Worm (Caenorhabditis elegans) whole organism, early embryonic: ENCODE results near the gene aqp-10.

Source experiments
- B0310.2 ChIP-seq: sonication (generic microtip); optimal IDR thresholded peaks from 2 replicates; lab custom pipeline; 2016; ENCODE audit warnings: mild to moderate bottlenecking, missing genetic modification characterization, missing compliant biosample characterization
- F13C5.2 ChIP-seq: sonication (generic microtip); optimal IDR thresholded peaks from 2 replicates; lab custom pipeline; 2017; ENCODE audit warnings: mild to moderate bottlenecking, missing genetic modification characterization, inconsistent platforms, missing compliant biosample characterization
- aly-1 ChIP-seq: sonication (generic microtip); optimal IDR thresholded peaks from 2 replicates; lab custom pipeline; 2016; ENCODE audit warnings: missing genetic modification characterization, missing compliant biosample characterization
- ama-1 ChIP-seq: fragments of 150-350 bp; optimal IDR thresholded peaks from 2 replicates; lab custom pipeline; 2014
- ceh-13 ChIP-seq: fragments of 200-800 bp; sonication (Bioruptor generic); optimal IDR thresholded peaks from 2 replicates; lab custom pipeline; 2018; ENCODE audit warnings: mild to moderate bottlenecking, missing genetic modification characterization, missing compliant biosample characterization
- ceh-36 ChIP-seq: sonication (generic microtip); optimal IDR thresholded peaks from 2 replicates; lab custom pipeline; 2016; ENCODE audit warnings: missing genetic modification characterization, inconsistent platforms, missing compliant biosample characterization
- ets-7 ChIP-seq: sonication (generic microtip); optimal IDR thresholded peaks from 2 replicates; lab custom pipeline; 2016; ENCODE audit warnings: missing genotype, missing genetic modification characterization, missing compliant biosample characterization
- flt-1 ChIP-seq: fragments of 200-800 bp; sonication (Bioruptor generic); IDR thresholded peaks from 2 replicates; pipeline ENCODE4 v1.3.6; 2022; ENCODE audit warnings: missing genetic modification characterization, missing compliant biosample characterization
- hmbx-1 ChIP-seq: sonication (generic microtip); optimal IDR thresholded peaks from 2 replicates; lab custom pipeline; 2016; ENCODE audit warnings: mild to moderate bottlenecking, missing genetic modification characterization, missing compliant biosample characterization
- hmg-4 ChIP-seq: fragments of 200-800 bp; sonication (Bioruptor generic); optimal IDR thresholded peaks from 2 replicates; lab custom pipeline; 2018; ENCODE audit warnings: mild to moderate bottlenecking, missing genetic modification characterization, missing compliant biosample characterization
- hnd-1 ChIP-seq: sonication (generic microtip); optimal IDR thresholded peaks from 2 replicates; lab custom pipeline; 2016; ENCODE audit warnings: missing genetic modification characterization, missing compliant biosample characterization
- pes-1 ChIP-seq: fragments of 200-800 bp; sonication (Bioruptor generic); IDR thresholded peaks from 2 replicates; pipeline ENCODE4 v1.3.6; 2022; ENCODE audit warnings: missing genetic modification reagents, missing genetic modification characterization, missing compliant biosample characterization
- scrt-1 ChIP-seq: fragments of 200-800 bp; sonication (Bioruptor generic); IDR thresholded peaks from 2 replicates; pipeline ENCODE4 v1.3.6; 2022; ENCODE audit warnings: missing genetic modification characterization, missing compliant biosample characterization
- sea-1 ChIP-seq: fragments of 200-800 bp; sonication (Bioruptor generic); conservative IDR thresholded peaks from 2 replicates; pipeline ENCODE4 v1.3.6; 2022; ENCODE audit warnings: missing genetic modification characterization, missing compliant biosample characterization
- tbx-11 ChIP-seq: fragments of 200-800 bp; sonication (Bioruptor generic); IDR thresholded peaks from 2 replicates; pipeline ENCODE4 v1.3.6; 2022; ENCODE audit warnings: missing genetic modification characterization, missing compliant biosample characterization
- tbx-37 ChIP-seq: fragments of 200-800 bp; sonication (Bioruptor generic); conservative IDR thresholded peaks from 2 replicates; pipeline ENCODE4 v1.3.6; 2022; ENCODE audit warnings: missing genetic modification reagents, missing genetic modification characterization, missing compliant biosample characterization
- tra-4 ChIP-seq: sonication (generic microtip); optimal IDR thresholded peaks from 2 replicates; lab custom pipeline; 2017; ENCODE audit warnings: missing genetic modification characterization, missing compliant biosample characterization

The aqp-10 gene

ce11 chrII:9787395-9788152 lies 17.9 kb upstream of the aqp-10 start, which contains the start of gene cyp-13A2:
Gene cyp-13A2 (minus strand): TSS chrII:9787629.
- TF ChIP-seq scrt-1 = no peak

ce11 chrII:9786215-9786614 lies 16.6 kb upstream of the aqp-10 start:
- no peak for TF ChIP-seq B0310.2
- TF ChIP-seq tbx-11 (GFP tag; lab: Robert Waterston, UW) = no peak
- TF ChIP-seq ama-1 (lab: Kevin White, UChicago) = no peak
- TF ChIP-seq scrt-1 = no peak
- no peak for TF ChIP-seq hmbx-1 (tag; lab: Kevin White, UChicago)
- TF ChIP-seq pes-1 (GFP tag; lab: Robert Waterston, UW) = no peak
- no peak for TF ChIP-seq ets-7 (tag; lab: Kevin White, UChicago)
- TF ChIP-seq sea-1 (GFP tag; lab: Robert Waterston, UW) = no peak
- no peak for TF ChIP-seq F13C5.2 (tag; lab: Kevin White, UChicago)
- no peak for TF ChIP-seq flt-1 (GFP tag; lab: Robert Waterston, UW)
- TF ChIP-seq aly-1 = no peak
- no peak for TF ChIP-seq tbx-37 (GFP tag; lab: Robert Waterston, UW)
- no peak for TF ChIP-seq ceh-36 (tag; lab: Kevin White, UChicago)

ce11 chrII:9782337-9782736 lies 12.7 kb upstream of the aqp-10 start, which contains the start of gene T10B9.14:
Gene T10B9.14 (minus strand): TSS chrII:9782437.
- no peak for TF ChIP-seq sea-1 (GFP tag; lab: Robert Waterston, UW)
- TF ChIP-seq tbx-11 (GFP tag; lab: Robert Waterston, UW) = no peak
- TF ChIP-seq aly-1 = no peak
- no peak for TF ChIP-seq tra-4
- TF ChIP-seq hmbx-1 (tag; lab: Kevin White, UChicago) = no peak
- TF ChIP-seq hnd-1 (tag; lab: Kevin White, UChicago) = no peak
- no peak for TF ChIP-seq ceh-13 (GFP tag; lab: Kevin White, UChicago)
- no peak for TF ChIP-seq ets-7 (tag; lab: Kevin White, UChicago)
- TF ChIP-seq ceh-36 (tag; lab: Kevin White, UChicago) = no peak
- no peak for TF ChIP-seq B0310.2
- no peak for TF ChIP-seq scrt-1
- TF ChIP-seq flt-1 (GFP tag; lab: Robert Waterston, UW) = no peak
- no peak for TF ChIP-seq tbx-37 (GFP tag; lab: Robert Waterston, UW)
- TF ChIP-seq F13C5.2 (tag; lab: Kevin White, UChicago) = no peak
- no peak for TF ChIP-seq pes-1 (GFP tag; lab: Robert Waterston, UW)

- TF ChIP-seq ceh-13 (GFP tag; lab: Kevin White, UChicago) (no peak), tbx-11 (GFP tag; lab: Robert Waterston, UW) (no peak), F13C5.2 (tag; lab: Kevin White, UChicago) (no peak), hmg-4 (no peak), ama-1 (lab: Kevin White, UChicago) (no peak), ceh-36 (tag; lab: Kevin White, UChicago) (no peak), ets-7 (tag; lab: Kevin White, UChicago) (no peak), pes-1 (GFP tag; lab: Robert Waterston, UW) (no peak), hmbx-1 (tag; lab: Kevin White, UChicago) (no peak), flt-1 (GFP tag; lab: Robert Waterston, UW) (no peak), sea-1 (GFP tag; lab: Robert Waterston, UW) (no peak), hnd-1 (tag; lab: Kevin White, UChicago) (no peak), scrt-1 (no peak), tbx-37 (GFP tag; lab: Robert Waterston, UW) (no peak), aly-1 (no peak), tra-4 (no peak)
Measured at ce11 chrII:9781842-9782241, 12.2 kb upstream of the aqp-10 start, which contains the start of gene cyp-13A1. Gene cyp-13A1 (minus strand): TSS chrII:9781997.

- TF ChIP-seq hnd-1 (tag; lab: Kevin White, UChicago) (no peak), F13C5.2 (tag; lab: Kevin White, UChicago) (no peak), ceh-13 (GFP tag; lab: Kevin White, UChicago) (no peak), tbx-37 (GFP tag; lab: Robert Waterston, UW) (no peak), sea-1 (GFP tag; lab: Robert Waterston, UW) (no peak), aly-1 (no peak), ama-1 (lab: Kevin White, UChicago) (no peak), ceh-36 (tag; lab: Kevin White, UChicago) (no peak), flt-1 (GFP tag; lab: Robert Waterston, UW) (no peak), tra-4 (no peak), hmg-4 (no peak), scrt-1 (no peak), ets-7 (tag; lab: Kevin White, UChicago) (no peak), pes-1 (GFP tag; lab: Robert Waterston, UW) (no peak), B0310.2 (no peak), tbx-11 (GFP tag; lab: Robert Waterston, UW) (no peak), hmbx-1 (tag; lab: Kevin White, UChicago) (no peak)
Measured at ce11 chrII:9778495-9778894, 8.8 kb upstream of the aqp-10 start.

- no peak for TF ChIP-seq scrt-1
- TF ChIP-seq ceh-36 (tag; lab: Kevin White, UChicago) = no peak
Measured at ce11 chrII:9775790-9776189, 6.1 kb upstream of the aqp-10 start, which contains the start of gene T10B9.9. Gene T10B9.9 (minus strand): TSS chrII:9775890.

ce11 chrII:9774653-9775052 lies 5.0 kb upstream of the aqp-10 start:
- TF ChIP-seq hmbx-1 (tag; lab: Kevin White, UChicago) (peak; percentile 67), hnd-1 (tag; lab: Kevin White, UChicago) (peak; percentile 60), aly-1 (peak; percentile 87), sea-1 (GFP tag; lab: Robert Waterston, UW) (peak; percentile 92), flt-1 (GFP tag; lab: Robert Waterston, UW) (peak; percentile 87), ceh-36 (tag; lab: Kevin White, UChicago) (peak; percentile 68), tbx-37 (GFP tag; lab: Robert Waterston, UW) (peak; percentile 87), hmg-4 (no peak), tra-4 (peak; percentile 56), pes-1 (GFP tag; lab: Robert Waterston, UW) (peak; percentile 91), tbx-11 (GFP tag; lab: Robert Waterston, UW) (peak; percentile 90), B0310.2 (peak; percentile 71), scrt-1 (peak; percentile 92), F13C5.2 (tag; lab: Kevin White, UChicago) (peak; percentile 86), ama-1 (lab: Kevin White, UChicago) (no peak), ets-7 (tag; lab: Kevin White, UChicago) (peak; percentile 60), ceh-13 (GFP tag; lab: Kevin White, UChicago) (peak; percentile 79)
